Worm (Caenorhabditis elegans): ENCODE results near the gene T23B7.3.
"Not testable (repeated sequence)": the region's sequence is repeated elsewhere in the genome, so short reads cannot be mapped to it uniquely, and the experiment has no call there.

T23B7.3 gene

DNA sequence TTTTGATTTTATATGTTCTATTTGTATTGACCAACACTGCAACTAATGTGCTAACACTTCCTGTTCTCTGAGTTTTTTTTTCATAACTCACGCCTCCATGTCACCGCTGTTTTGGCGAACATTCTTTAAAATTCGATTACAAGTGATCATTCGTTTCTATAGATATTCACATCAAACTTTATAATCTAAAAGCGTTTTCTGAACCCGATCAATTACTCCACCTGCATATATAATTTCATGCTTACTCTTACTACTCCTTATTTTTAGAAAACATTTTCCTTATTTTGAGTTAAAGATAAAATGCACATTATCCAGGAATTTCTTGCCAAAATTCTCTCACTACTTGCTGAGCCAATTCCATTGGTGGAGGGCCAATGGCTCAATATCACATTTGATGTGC is 36.0 kb downstream of the T23B7.3 start, which contains the start of gene R05F9.7:
R05F9.7 (plus strand) TSS at position 301 of the 400 bp plus-strand sequence.
- no peak for TF ChIP-seq drap-1 (GFP tag; optimal IDR thresholded peaks at IDR 0.05)
- TF ChIP-seq nhr-12 (tag; optimal IDR thresholded peaks at IDR 0.05), result no peak
- no peak for TF ChIP-seq unc-62 (GFP tag; optimal IDR thresholded peaks at IDR 0.05)
- no peak for TF ChIP-seq unc-120 (tag; optimal IDR thresholded peaks at IDR 0.05; ENCODE audit: poor library complexity, severe bottlenecking)
- TF ChIP-seq nhr-76 (tag; optimal IDR thresholded peaks at IDR 0.05), result no peak
- no peak for TF ChIP-seq ceh-43 (GFP tag; optimal IDR thresholded peaks at IDR 0.05)
- TF ChIP-seq mls-2 (tag; optimal IDR thresholded peaks at IDR 0.05), result no peak
- no peak for TF ChIP-seq hlh-1 (tag; optimal IDR thresholded peaks at IDR 0.05)
- TF ChIP-seq lin-32 (GFP tag; optimal IDR thresholded peaks at IDR 0.05), result no peak
- no peak for TF ChIP-seq elt-1 (tag; optimal IDR thresholded peaks at IDR 0.05; ENCODE audit: borderline replicate concordance, insufficient read depth)
- no peak for TF ChIP-seq tbx-8 (GFP tag; optimal IDR thresholded peaks at IDR 0.05)
- TF ChIP-seq ceh-83 (GFP tag; optimal IDR thresholded peaks at IDR 0.05), result no peak
- TF ChIP-seq ces-1 (GFP tag; optimal IDR thresholded peaks at IDR 0.05), result no peak
- TF ChIP-seq pha-4 (tag; optimal IDR thresholded peaks at IDR 0.05), result no peak
- TF ChIP-seq sptf-1 (tag; optimal IDR thresholded peaks at IDR 0.05), result no peak
- TF ChIP-seq cnd-1 (tag; optimal IDR thresholded peaks at IDR 0.05), result no peak
- no peak for TF ChIP-seq ceh-39 (tag; optimal IDR thresholded peaks at IDR 0.05)
- no peak for TF ChIP-seq ztf-11 (tag; optimal IDR thresholded peaks at IDR 0.05)
- no peak for TF ChIP-seq bed-3 (GFP tag; optimal IDR thresholded peaks at IDR 0.05)
- no peak for TF ChIP-seq nhr-28 (tag; optimal IDR thresholded peaks at IDR 0.05)

- TF ChIP-seq unc-120 (tag; optimal IDR thresholded peaks at IDR 0.05; ENCODE audit: poor library complexity, severe bottlenecking), result peak; percentile 34
- no peak for TF ChIP-seq tbx-8 (GFP tag; optimal IDR thresholded peaks at IDR 0.05)
- TF ChIP-seq hlh-1 (tag; optimal IDR thresholded peaks at IDR 0.05), result peak; percentile 57
Measured at ce11 chrII:4888527-4889487, 38.8 kb downstream of the T23B7.3 start, which contains the start of gene pgm-1. Gene pgm-1, plus strand, starts transcription at chrII:4889437.

- no peak for TF ChIP-seq pha-4 (tag; optimal IDR thresholded peaks at IDR 0.05)
- no peak for TF ChIP-seq lin-32 (GFP tag; optimal IDR thresholded peaks at IDR 0.05)
- TF ChIP-seq unc-62 (GFP tag; optimal IDR thresholded peaks at IDR 0.05), result no peak
- TF ChIP-seq nhr-28 (tag; optimal IDR thresholded peaks at IDR 0.05), result no peak
- TF ChIP-seq ceh-83 (GFP tag; optimal IDR thresholded peaks at IDR 0.05), result no peak
- TF ChIP-seq blmp-1 (tag; optimal IDR thresholded peaks at IDR 0.05), result no peak
- TF ChIP-seq sptf-1 (tag; optimal IDR thresholded peaks at IDR 0.05), result no peak
- no peak for TF ChIP-seq lin-13 (tag; optimal IDR thresholded peaks at IDR 0.05)
- no peak for TF ChIP-seq nhr-76 (tag; optimal IDR thresholded peaks at IDR 0.05)
- TF ChIP-seq snpc-4 (tag; optimal IDR thresholded peaks at IDR 0.05), result no peak
- no peak for TF ChIP-seq ceh-43 (GFP tag; optimal IDR thresholded peaks at IDR 0.05)
- no peak for TF ChIP-seq sem-2 (GFP tag; optimal IDR thresholded peaks at IDR 0.05)
Measured at ce11 chrII:4891012-4891775, 41.2 kb downstream of the T23B7.3 start, which contains the start of gene gst-9. Gene gst-9, plus strand, starts transcription at chrII:4891585.

- no peak for TF ChIP-seq lin-13 (tag; optimal IDR thresholded peaks at IDR 0.05)
- TF ChIP-seq ceh-43 (GFP tag; optimal IDR thresholded peaks at IDR 0.05), result no peak
- TF ChIP-seq nhr-2 (tag; optimal IDR thresholded peaks at IDR 0.05), result no peak
- no peak for TF ChIP-seq ztf-11 (tag; optimal IDR thresholded peaks at IDR 0.05)
- TF ChIP-seq tbx-8 (GFP tag; optimal IDR thresholded peaks at IDR 0.05), result no peak
Measured at ce11 chrII:4892594-4892993, 42.6 kb downstream of the T23B7.3 start, which contains the start of gene msp-33. Gene msp-33, minus strand, starts transcription at chrII:4892694.

ce11 chrII:4898529-4898928 is 48.5 kb downstream of the T23B7.3 start, which contains the start of gene msp-32:
Gene msp-32, plus strand, starts transcription at chrII:4898829.
- not testable (repeated sequence) for TF ChIP-seq snpc-4, nhr-237, ceh-39 (tag; optimal IDR thresholded peaks at IDR 0.05)

Measured in whole organism, mixed stage, embryonic.